Fruit fly (Drosophila melanogaster) whole organism, wandering third instar larva: ENCODE measurements around the gene EloA.

ENCODE experiments used
- CG9705 ChIP-seq: fragments of 200-800 bp; sonication (Bioruptor generic); optimal IDR thresholded peaks from 2 replicates; lab custom pipeline; 2018; ENCODE audit warnings: missing biosample characterization, mild to moderate bottlenecking, missing genetic modification characterization
- CrebA ChIP-seq: fragments of 200-800 bp; sonication (Bioruptor generic); optimal IDR thresholded peaks from 2 replicates; lab custom pipeline; 2016; ENCODE audit warnings: missing biosample characterization, mild to moderate bottlenecking, missing genetic modification characterization, borderline replicate concordance
- Dfd ChIP-seq: fragments of >200 bp; optimal IDR thresholded peaks from 2 replicates; lab custom pipeline; 2017; ENCODE audit warnings: missing biosample characterization, missing genetic modification characterization
- Dif ChIP-seq: fragments of 200-275, 200-300 bp; sonication (Bioruptor generic); optimal IDR thresholded peaks from 2 replicates; lab custom pipeline; 2018; ENCODE audit warnings: missing biosample characterization, missing genetic modification characterization; ENCODE audit not compliant: partially characterized antibody
- GATAd ChIP-seq: sonication (Bioruptor generic); optimal IDR thresholded peaks from 2 replicates; lab custom pipeline; 2016; ENCODE audit warnings: missing biosample characterization, missing genetic modification characterization
- HLH106 ChIP-seq: fragments of 200-800 bp; optimal IDR thresholded peaks from 3 replicates; lab custom pipeline; 2019; ENCODE audit warnings: missing biosample characterization, mild to moderate bottlenecking, missing genetic modification characterization, moderate library complexity
- Hnf4 ChIP-seq: fragments of 200-800 bp; sonication (Bioruptor generic); optimal IDR thresholded peaks from 2 replicates; lab custom pipeline; 2016; ENCODE audit warnings: missing biosample characterization, mild to moderate bottlenecking, missing genetic modification characterization
- Hr78 ChIP-seq: fragments of >200 bp; optimal IDR thresholded peaks from 2 replicates; lab custom pipeline; 2017; ENCODE audit warnings: missing biosample characterization, missing genetic modification characterization
- Hr83 ChIP-seq: fragments of 200-300 bp; sonication (Bioruptor generic); optimal IDR thresholded peaks from 2 replicates; lab custom pipeline; 2016; ENCODE audit warnings: missing biosample characterization, mild to moderate bottlenecking, missing genetic modification characterization, moderate library complexity; ENCODE audit not compliant: poor library complexity, severe bottlenecking
- Jra ChIP-seq: sonication (Bioruptor generic); optimal IDR thresholded peaks from 2 replicates; lab custom pipeline; 2016; ENCODE audit warnings: missing biosample characterization, missing genetic modification characterization
- Mio ChIP-seq: sonication (Bioruptor generic); optimal IDR thresholded peaks from 2 replicates; lab custom pipeline; 2016; ENCODE audit warnings: missing biosample characterization, missing genetic modification characterization
- Myc ChIP-seq: fragments of >200 bp; optimal IDR thresholded peaks from 2 replicates; lab custom pipeline; 2017
- N ChIP-seq: fragments of >200 bp; optimal IDR thresholded peaks from 2 replicates; lab custom pipeline; 2018; ENCODE audit warnings: missing biosample characterization, missing external identifiers, missing genetic modification characterization
- OdsH ChIP-seq: fragments of 200-800 bp; sonication (Bioruptor generic); optimal IDR thresholded peaks from 2 replicates; lab custom pipeline; 2016; ENCODE audit warnings: missing biosample characterization, mild to moderate bottlenecking, missing genetic modification characterization
- Rel ChIP-seq, 2 experiments: fragments of 200-800 bp; sonication (Bioruptor generic) in 1 of 2; optimal IDR thresholded peaks; 2 replicates in 1 of 2; 3 replicates in 1 of 2; lab custom pipeline; 2016 to 2019; ENCODE audit warnings: mild to moderate bottlenecking in 2 of 2, missing biosample characterization in 2 of 2, missing genetic modification characterization in 2 of 2, moderate library complexity in 1 of 2
- Sp1 ChIP-seq: fragments of 200-800 bp; sonication (Bioruptor generic); optimal IDR thresholded peaks from 3 replicates; lab custom pipeline; 2019; ENCODE audit warnings: missing biosample characterization, mild to moderate bottlenecking, missing genetic modification characterization, moderate library complexity
- Vsx2 ChIP-seq: fragments of 200-300, 225-300 bp; sonication (Bioruptor generic); optimal IDR thresholded peaks from 2 replicates; lab custom pipeline; 2018; ENCODE audit warnings: missing biosample characterization, missing genetic modification characterization; ENCODE audit not compliant: partially characterized antibody
- br ChIP-seq: fragments of 200-800 bp; sonication (Bioruptor generic); optimal IDR thresholded peaks from 2 replicates; lab custom pipeline; 2016; ENCODE audit warnings: missing biosample characterization, missing genetic modification characterization
- brk ChIP-seq: fragments of 200-800 bp; sonication (Bioruptor generic); optimal IDR thresholded peaks from 2 replicates; lab custom pipeline; 2016; ENCODE audit warnings: missing biosample characterization, mild to moderate bottlenecking, missing genetic modification characterization
- dl ChIP-seq, 2 experiments: fragments of 175-275, 200-275 bp in 1 of 2; fragments of 200-275 bp in 1 of 2; sonication (Bioruptor generic); optimal IDR thresholded peaks; lab custom pipeline; 2018; ENCODE audit warnings: mild to moderate bottlenecking in 2 of 2, missing biosample characterization in 2 of 2, missing genetic modification characterization in 2 of 2, moderate library complexity in 2 of 2; ENCODE audit not compliant: partially characterized antibody in 2 of 2, insufficient read depth in 1 of 2
- dmrt93B ChIP-seq: fragments of 200-800 bp; sonication (Bioruptor generic); optimal IDR thresholded peaks from 2 replicates; lab custom pipeline; 2018; ENCODE audit warnings: missing biosample characterization, mild to moderate bottlenecking, missing genetic modification characterization
- dsf ChIP-seq: sonication (Bioruptor generic); optimal IDR thresholded peaks from 2 replicates; lab custom pipeline; 2016; ENCODE audit warnings: missing biosample characterization, missing genetic modification characterization, borderline replicate concordance
- ey ChIP-seq: fragments of 200-800 bp; sonication (Bioruptor generic); optimal IDR thresholded peaks from 2 replicates; lab custom pipeline; 2016; ENCODE audit warnings: missing biosample characterization, missing genetic modification characterization
- foxo ChIP-seq, 2 experiments: fragments of 200-800 bp; sonication (Bioruptor generic); optimal IDR thresholded peaks; 2 replicates in 1 of 2; 3 replicates in 1 of 2; lab custom pipeline; 2016 to 2017; ENCODE audit warnings: missing biosample characterization in 2 of 2, missing genetic modification characterization in 2 of 2
- fru ChIP-seq: fragments of 200-800 bp; sonication (Bioruptor generic); optimal IDR thresholded peaks from 3 replicates; lab custom pipeline; 2016; ENCODE audit warnings: missing biosample characterization, mild to moderate bottlenecking, missing genetic modification characterization
- h ChIP-seq: fragments of 200-800 bp; sonication (Bioruptor generic); optimal IDR thresholded peaks from 3 replicates; lab custom pipeline; 2016; ENCODE audit warnings: missing biosample characterization, mild to moderate bottlenecking, missing genetic modification characterization
- jim ChIP-seq: fragments of 175-275, 200-325 bp; sonication (Bioruptor generic); optimal IDR thresholded peaks from 2 replicates; lab custom pipeline; 2016; ENCODE audit warnings: missing biosample characterization, mild to moderate bottlenecking, missing genetic modification characterization
- psq ChIP-seq: fragments of 200-800 bp; sonication (Bioruptor generic); optimal IDR thresholded peaks from 3 replicates; lab custom pipeline; 2017; ENCODE audit warnings: missing biosample characterization, mild to moderate bottlenecking, missing genetic modification characterization, moderate library complexity
- rgr ChIP-seq: fragments of 200-800 bp; sonication (Bioruptor generic); optimal IDR thresholded peaks from 3 replicates; lab custom pipeline; 2016; ENCODE audit warnings: missing biosample characterization, mild to moderate bottlenecking, missing genetic modification characterization
- sage ChIP-seq: fragments of 200-800 bp; sonication (Bioruptor generic); optimal IDR thresholded peaks from 2 replicates; lab custom pipeline; 2016; ENCODE audit warnings: missing biosample characterization, mild to moderate bottlenecking, missing genetic modification characterization
- sv ChIP-seq: fragments of 200-800 bp; sonication (Bioruptor generic); optimal IDR thresholded peaks from 3 replicates; lab custom pipeline; 2016; ENCODE audit warnings: missing biosample characterization, missing genetic modification characterization
- tai ChIP-seq: sonication (Bioruptor generic); optimal IDR thresholded peaks from 2 replicates; lab custom pipeline; 2016; ENCODE audit warnings: missing biosample characterization, missing genetic modification characterization
- woc ChIP-seq: sonication (Bioruptor generic); optimal IDR thresholded peaks from 2 replicates; lab custom pipeline; 2016; ENCODE audit warnings: missing biosample characterization, mild to moderate bottlenecking, missing genetic modification characterization

Gene EloA

DNA sequence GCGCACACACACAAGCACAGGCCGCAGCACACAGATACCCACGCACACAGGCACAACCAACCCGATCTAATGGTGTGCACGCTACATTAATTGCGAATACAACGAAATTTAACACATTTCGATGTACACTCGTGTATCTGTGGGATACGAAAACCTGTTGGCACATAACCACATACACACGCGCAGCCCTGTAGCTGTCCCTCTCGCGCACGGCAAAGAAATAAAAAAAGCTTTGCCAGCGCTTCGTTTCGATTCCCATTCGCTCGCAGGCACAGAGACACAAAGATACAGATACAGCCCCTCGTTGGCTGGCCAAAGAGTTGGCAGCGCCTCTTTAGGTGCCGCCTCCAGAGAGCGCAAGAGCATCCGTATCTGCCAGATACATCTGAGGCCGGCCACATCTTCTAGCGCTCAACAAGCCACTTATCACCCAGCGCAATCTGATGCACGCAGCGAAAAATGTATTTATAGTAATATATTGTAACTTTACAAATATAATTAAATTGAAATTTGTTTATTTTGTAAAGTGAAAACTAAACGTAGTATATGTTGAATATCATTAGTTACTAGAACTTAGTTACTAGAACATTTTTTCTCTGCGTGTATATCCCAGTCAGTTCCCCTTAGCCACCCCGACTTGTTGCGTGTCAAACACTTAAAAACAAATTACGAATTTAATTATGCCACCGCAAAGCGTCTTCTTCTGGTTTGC lies 41.9 kb downstream of the EloA start:
- no peak for TF ChIP-seq dsf (GFP tag; lab: Kevin White, UChicago)
- peak; percentile 72 for TF ChIP-seq jim
- TF ChIP-seq CG9705 (GFP tag; lab: Kevin White, UChicago) = no peak
- TF ChIP-seq Hr83 (GFP tag; lab: Kevin White, UChicago) = peak; percentile 23
- TF ChIP-seq brk (GFP tag; lab: Kevin White, UChicago) = peak; percentile 55
- TF ChIP-seq Mio (GFP tag; lab: Kevin White, UChicago) = no peak
- peak; percentile 64 for TF ChIP-seq Vsx2 (GFP tag; lab: Kevin White, UChicago)
- TF ChIP-seq sv (GFP tag; lab: Kevin White, UChicago) = peak; percentile 37
- TF ChIP-seq Jra (GFP tag; lab: Kevin White, UChicago) = peak; percentile 2
- TF ChIP-seq ey (GFP tag; lab: Kevin White, UChicago) = peak; percentile 9
- peak; percentile 94 for TF ChIP-seq N (GFP tag; lab: Kevin White, UChicago)
- peak; percentile 2 for TF ChIP-seq psq (GFP tag; lab: Kevin White, UChicago)
- TF ChIP-seq foxo (GFP tag; optimal IDR thresholded peaks at IDR 0.05; lab: Kevin White, UChicago) = no peak
- TF ChIP-seq OdsH (GFP tag; lab: Kevin White, UChicago) = peak; percentile 47
- peak; percentile 42 for TF ChIP-seq fru
- peak in 1 of 2 experiments; percentile 17 for TF ChIP-seq dl (GFP tag; optimal IDR thresholded peaks at IDR 0.05; lab: Kevin White, UChicago; ENCODE audit: insufficient read depth in 1 of 2, partially characterized antibody in 2 of 2)
- peak; percentile 1 for TF ChIP-seq Dif (GFP tag; lab: Kevin White, UChicago)
- TF ChIP-seq Myc = no peak
- TF ChIP-seq Sp1 (GFP tag; lab: Kevin White, UChicago) = peak; percentile 50
- peak; percentile 65 for TF ChIP-seq Rel (GFP tag; optimal IDR thresholded peaks at IDR 0.05; lab: Kevin White, UChicago)
- no peak for TF ChIP-seq Rel (tag; optimal IDR thresholded peaks at IDR 0.05; lab: Kevin White, UChicago)

DNA sequence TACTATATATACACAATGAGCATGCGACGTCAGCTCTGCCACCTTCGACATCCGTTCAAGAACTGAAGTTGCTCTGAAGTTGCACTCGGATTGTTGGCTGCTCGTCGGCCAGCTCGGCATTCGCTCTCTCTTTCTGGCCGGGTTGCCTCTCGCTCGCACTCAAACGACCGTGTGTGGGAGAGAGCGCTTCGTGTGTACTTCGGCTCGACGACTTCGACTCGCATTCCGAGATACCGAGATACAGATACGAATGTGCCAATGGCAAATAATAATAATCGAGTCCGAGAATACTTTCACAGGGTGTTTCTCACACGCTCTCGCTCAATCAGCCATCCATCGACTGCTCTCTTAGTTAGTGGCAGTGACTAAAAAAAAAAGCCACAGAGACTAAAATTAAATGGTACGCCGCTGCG lies 44.0 kb downstream of the EloA start:
- TF ChIP-seq HLH106 = peak; percentile 12
- no peak for TF ChIP-seq ey (GFP tag; lab: Kevin White, UChicago)
- peak; percentile 3 for TF ChIP-seq Rel (GFP tag; optimal IDR thresholded peaks at IDR 0.05; lab: Kevin White, UChicago)
- peak; percentile 50 for TF ChIP-seq Rel (tag; optimal IDR thresholded peaks at IDR 0.05; lab: Kevin White, UChicago)
- peak; percentile 33 for TF ChIP-seq OdsH (GFP tag; lab: Kevin White, UChicago)
- TF ChIP-seq h (GFP tag; lab: Kevin White, UChicago) = peak; percentile 72
- TF ChIP-seq woc (GFP tag; lab: Kevin White, UChicago) = no peak
- peak; percentile 38 for TF ChIP-seq psq (GFP tag; lab: Kevin White, UChicago)
- TF ChIP-seq fru = peak; percentile 16
- TF ChIP-seq dmrt93B (GFP tag; lab: Kevin White, UChicago) = no peak
- no peak for TF ChIP-seq GATAd
- no peak for TF ChIP-seq dsf (GFP tag; lab: Kevin White, UChicago)
- TF ChIP-seq Dif (GFP tag; lab: Kevin White, UChicago) = peak; percentile 61
- TF ChIP-seq Hnf4 = peak; percentile 27
- peak; percentile 26 for TF ChIP-seq Sp1 (GFP tag; lab: Kevin White, UChicago)
- TF ChIP-seq brk (GFP tag; lab: Kevin White, UChicago) = peak; percentile 8
- peak; percentile 35 for TF ChIP-seq rgr
- peak; percentile 15 for TF ChIP-seq Hr83 (GFP tag; lab: Kevin White, UChicago)
- TF ChIP-seq br = peak; percentile 46
- TF ChIP-seq CrebA (GFP tag; lab: Kevin White, UChicago) = peak; percentile 57
- TF ChIP-seq Hr78 = no peak
- no peak for TF ChIP-seq Dfd (GFP tag; lab: Kevin White, UChicago)
- no peak for TF ChIP-seq tai (GFP tag; lab: Kevin White, UChicago)
- TF ChIP-seq dl (GFP tag; optimal IDR thresholded peaks at IDR 0.05; lab: Kevin White, UChicago; ENCODE audit: insufficient read depth in 1 of 2, partially characterized antibody in 2 of 2) = peak; percentile 10 to 64
- TF ChIP-seq sage (GFP tag; lab: Kevin White, UChicago) = no peak
- peak in 1 of 2 experiments; percentile 10 for TF ChIP-seq foxo (GFP tag; optimal IDR thresholded peaks at IDR 0.05; lab: Kevin White, UChicago)
